Fruit fly (Drosophila melanogaster) whole organism, prepupa: ENCODE data around the gene CG13369.

Experiments
- Blimp-1 ChIP-seq: fragments of 200-800 bp; sonication (Bioruptor generic); optimal IDR thresholded peaks from 3 replicates; lab custom pipeline; 2017; ENCODE audit warnings: missing biosample characterization, missing genetic modification characterization, mild to moderate bottlenecking, moderate library complexity, missing genetic modification reagents
- CG10631 ChIP-seq: fragments of 200-800 bp; sonication (Bioruptor generic); optimal IDR thresholded peaks from 2 replicates; lab custom pipeline; 2016; ENCODE audit warnings: missing biosample characterization, missing genetic modification characterization
- CG10669 ChIP-seq: fragments of 200-800 bp; sonication (Bioruptor generic); optimal IDR thresholded peaks from 3 replicates; lab custom pipeline; 2018; ENCODE audit warnings: missing biosample characterization, mild to moderate bottlenecking, missing genetic modification characterization, moderate library complexity
- CG11762 ChIP-seq: fragments of 200-800 bp; sonication (Bioruptor generic); optimal IDR thresholded peaks from 3 replicates; lab custom pipeline; 2016; ENCODE audit warnings: missing biosample characterization, missing genetic modification characterization; ENCODE audit not compliant: insufficient read depth
- CG11902 ChIP-seq: fragments of 200-800 bp; sonication (Bioruptor generic); optimal IDR thresholded peaks from 3 replicates; lab custom pipeline; 2016; ENCODE audit warnings: missing biosample characterization, missing genetic modification characterization
- CG15336 ChIP-seq: fragments of 200-800 bp; sonication (Bioruptor generic); IDR thresholded peaks from 2 replicates; pipeline ENCODE4 v1.3.6; 2022; ENCODE audit warnings: missing biosample characterization, missing genetic modification characterization
- CG1621 ChIP-seq: fragments of 200-800 bp; sonication (Bioruptor generic); optimal IDR thresholded peaks from 3 replicates; lab custom pipeline; 2018; ENCODE audit warnings: missing biosample characterization, mild to moderate bottlenecking, missing genetic modification characterization
- CG3032 ChIP-seq: fragments of 200-800 bp; optimal IDR thresholded peaks from 2 replicates; lab custom pipeline; 2019; ENCODE audit warnings: missing biosample characterization, mild to moderate bottlenecking, missing genetic modification characterization, moderate library complexity
- CG31627 ChIP-seq: fragments of 200-800 bp; sonication (Bioruptor generic); optimal IDR thresholded peaks from 3 replicates; lab custom pipeline; 2016; ENCODE audit warnings: missing biosample characterization, missing genetic modification characterization
- CG34406 ChIP-seq: fragments of 200-800 bp; sonication (Bioruptor generic); optimal IDR thresholded peaks from 3 replicates; lab custom pipeline; 2016; ENCODE audit warnings: missing biosample characterization, missing genetic modification characterization
- CG3919 ChIP-seq: fragments of 200-800 bp; sonication (Bioruptor generic); optimal IDR thresholded peaks from 3 replicates; lab custom pipeline; 2016; ENCODE audit warnings: missing biosample characterization, missing genetic modification characterization
- CG6163 ChIP-seq: fragments of 200-800 bp; sonication (Bioruptor generic); IDR thresholded peaks from 3 replicates; pipeline ENCODE4 v1.3.6; 2022; ENCODE audit warnings: missing biosample characterization, missing genetic modification characterization
- CG6276 ChIP-seq: fragments of 200-800 bp; sonication (Bioruptor generic); optimal IDR thresholded peaks from 2 replicates; lab custom pipeline; 2017; ENCODE audit warnings: missing biosample characterization, mild to moderate bottlenecking, missing genetic modification characterization
- CG6792 ChIP-seq: fragments of 200-800 bp; sonication (Bioruptor generic); optimal IDR thresholded peaks from 3 replicates; lab custom pipeline; 2016; ENCODE audit warnings: missing biosample characterization, missing genetic modification characterization
- CG6808 ChIP-seq: fragments of 200-800 bp; sonication (Bioruptor generic); optimal IDR thresholded peaks from 3 replicates; lab custom pipeline; 2017; ENCODE audit warnings: missing biosample characterization, missing genetic modification characterization, mild to moderate bottlenecking, moderate library complexity, missing genetic modification reagents
- CG6854 ChIP-seq: fragments of 200-800 bp; sonication (Bioruptor generic); optimal IDR thresholded peaks from 2 replicates; lab custom pipeline; 2017; ENCODE audit warnings: missing biosample characterization, mild to moderate bottlenecking, missing genetic modification characterization
- CG7368 ChIP-seq: fragments of 200-800 bp; sonication (Bioruptor generic); optimal IDR thresholded peaks from 3 replicates; lab custom pipeline; 2016; ENCODE audit warnings: missing biosample characterization, missing genetic modification characterization
- CG8119 ChIP-seq: fragments of 200-800 bp; sonication (Bioruptor generic); IDR thresholded peaks from 3 replicates; pipeline ENCODE4 v1.3.6; 2022; ENCODE audit warnings: missing biosample characterization, missing genetic modification characterization
- CG8319 ChIP-seq: fragments of 200-800 bp; sonication (Bioruptor generic); optimal IDR thresholded peaks from 3 replicates; lab custom pipeline; 2016; ENCODE audit warnings: missing biosample characterization, missing genetic modification characterization
- CG8632 ChIP-seq: fragments of 200-800 bp; sonication (Bioruptor generic); optimal IDR thresholded peaks from 3 replicates; lab custom pipeline; 2016; ENCODE audit warnings: missing biosample characterization, missing genetic modification characterization
- Eip75B ChIP-seq: fragments of 200-800 bp; sonication (Bioruptor generic); optimal IDR thresholded peaks from 3 replicates; lab custom pipeline; 2016; ENCODE audit warnings: missing biosample characterization, missing genetic modification characterization
- Eip78C ChIP-seq: fragments of 200-800 bp; sonication (Bioruptor generic); peaks from one replicate; lab custom pipeline; 2016; ENCODE audit warnings: missing biosample characterization, missing genetic modification characterization
- Eip93F ChIP-seq: fragments of 200-800 bp; sonication (Bioruptor generic); optimal IDR thresholded peaks from 2 replicates; lab custom pipeline; 2016; ENCODE audit warnings: missing biosample characterization, mild to moderate bottlenecking, missing genetic modification characterization
- Ets21C ChIP-seq: fragments of 200-800 bp; sonication (Bioruptor generic); optimal IDR thresholded peaks from 3 replicates; lab custom pipeline; 2016; ENCODE audit warnings: missing biosample characterization, missing genetic modification characterization
- Ets96B ChIP-seq: fragments of 200-800 bp; optimal IDR thresholded peaks from 2 replicates; lab custom pipeline; 2019; ENCODE audit warnings: missing biosample characterization, mild to moderate bottlenecking, missing genetic modification characterization, moderate library complexity
- Gug ChIP-seq: fragments of 200-800 bp; sonication (Bioruptor generic); IDR thresholded peaks from 2 replicates; pipeline ENCODE4 v1.3.6; 2022; ENCODE audit warnings: missing biosample characterization, missing genetic modification characterization
- Hr38 ChIP-seq: sonication (Bioruptor generic); optimal IDR thresholded peaks from 2 replicates; lab custom pipeline; 2016; ENCODE audit warnings: missing biosample characterization, missing genetic modification characterization
- Hr39 ChIP-seq: fragments of 200-800 bp; sonication (Bioruptor generic); optimal IDR thresholded peaks from 2 replicates; lab custom pipeline; 2016; ENCODE audit warnings: missing biosample characterization, missing genetic modification characterization
- Hr4 ChIP-seq: fragments of 200-800 bp; sonication (Bioruptor generic); optimal IDR thresholded peaks from 3 replicates; lab custom pipeline; 2016; ENCODE audit warnings: missing biosample characterization, missing genetic modification characterization
- Lpt ChIP-seq: fragments of 200-800 bp; sonication (Bioruptor generic); optimal IDR thresholded peaks from 3 replicates; lab custom pipeline; 2016; ENCODE audit warnings: missing biosample characterization, missing genetic modification characterization
- Met ChIP-seq: fragments of 200-800 bp; sonication (Bioruptor generic); optimal IDR thresholded peaks from 3 replicates; lab custom pipeline; 2016; ENCODE audit warnings: missing biosample characterization, missing genetic modification characterization
- Smox ChIP-seq: fragments of 200-800 bp; sonication (Bioruptor generic); optimal IDR thresholded peaks from 3 replicates; lab custom pipeline; 2016; ENCODE audit warnings: missing biosample characterization, missing genetic modification characterization
- Sox102F ChIP-seq: fragments of 200-800 bp; sonication (Bioruptor generic); optimal IDR thresholded peaks from 2 replicates; lab custom pipeline; 2016; ENCODE audit warnings: missing biosample characterization, mild to moderate bottlenecking, missing genetic modification characterization
- Sox14 ChIP-seq: fragments of 200-800 bp; sonication (Bioruptor generic); optimal IDR thresholded peaks from 3 replicates; lab custom pipeline; 2016; ENCODE audit warnings: missing biosample characterization, missing genetic modification characterization
- Sox15 ChIP-seq: fragments of 200-800 bp; sonication (Bioruptor generic); optimal IDR thresholded peaks from 3 replicates; lab custom pipeline; 2016; ENCODE audit warnings: missing biosample characterization, missing genetic modification characterization
- achi ChIP-seq: fragments of 200-800 bp; sonication (Bioruptor generic); optimal IDR thresholded peaks from 3 replicates; lab custom pipeline; 2016; ENCODE audit warnings: missing biosample characterization, missing genetic modification characterization
- acj6 ChIP-seq: fragments of 200-800 bp; sonication (Bioruptor generic); optimal IDR thresholded peaks from 3 replicates; lab custom pipeline; 2016; ENCODE audit warnings: missing biosample characterization, missing genetic modification characterization
- cyc ChIP-seq: fragments of 200-800 bp; sonication (Bioruptor generic); optimal IDR thresholded peaks from 3 replicates; lab custom pipeline; 2016; ENCODE audit warnings: missing biosample characterization, missing genetic modification characterization
- dsx ChIP-seq: fragments of 200-800 bp; optimal IDR thresholded peaks from 3 replicates; lab custom pipeline; 2019; ENCODE audit warnings: missing biosample characterization, mild to moderate bottlenecking, missing genetic modification characterization, moderate library complexity; ENCODE audit not compliant: poor library complexity, severe bottlenecking
- eg ChIP-seq: fragments of 200-800 bp; sonication (Bioruptor generic); IDR thresholded peaks from 3 replicates; pipeline ENCODE4 v1.3.6; 2022; ENCODE audit warnings: missing biosample characterization, missing genetic modification characterization
- esn ChIP-seq: fragments of 200-800 bp; sonication (Bioruptor generic); optimal IDR thresholded peaks from 2 replicates; lab custom pipeline; 2016; ENCODE audit warnings: missing biosample characterization, mild to moderate bottlenecking, missing genetic modification characterization, moderate library complexity
- fd85E ChIP-seq: fragments of 200-800 bp; sonication (Bioruptor generic); optimal IDR thresholded peaks from 3 replicates; lab custom pipeline; 2016; ENCODE audit warnings: missing biosample characterization, missing genetic modification characterization
- fkh ChIP-seq: fragments of 200-800 bp; sonication (Bioruptor generic); optimal IDR thresholded peaks from 3 replicates; lab custom pipeline; 2017; ENCODE audit warnings: missing biosample characterization, mild to moderate bottlenecking, missing genetic modification characterization, moderate library complexity
- net ChIP-seq: fragments of 200-800 bp; sonication (Bioruptor generic); optimal IDR thresholded peaks from 3 replicates; lab custom pipeline; 2016; ENCODE audit warnings: missing biosample characterization, missing genetic modification characterization
- pdm3 ChIP-seq: fragments of 200-800 bp; sonication (Bioruptor generic); optimal IDR thresholded peaks from 3 replicates; lab custom pipeline; 2016; ENCODE audit warnings: missing biosample characterization, missing genetic modification characterization
- salr ChIP-seq, 2 experiments: fragments of 200-800 bp; sonication (Bioruptor generic); optimal IDR thresholded peaks; 3 replicates each; lab custom pipeline; 2016 to 2018; ENCODE audit warnings: missing biosample characterization in 2 of 2, missing genetic modification characterization in 2 of 2, mild to moderate bottlenecking in 1 of 2
- spab ChIP-seq: fragments of 200-800 bp; sonication (Bioruptor generic); optimal IDR thresholded peaks from 2 replicates; lab custom pipeline; 2017; ENCODE audit warnings: missing biosample characterization, mild to moderate bottlenecking, missing genetic modification characterization, missing genetic modification reagents
- ss ChIP-seq, 2 experiments: fragments of 200-800 bp; sonication (Bioruptor generic); optimal IDR thresholded peaks; 2 replicates in 1 of 2; 3 replicates in 1 of 2; lab custom pipeline; 2017 to 2018; ENCODE audit warnings: mild to moderate bottlenecking in 2 of 2, missing biosample characterization in 2 of 2, missing genetic modification characterization in 2 of 2, moderate library complexity in 1 of 2
- svp ChIP-seq: fragments of 200-800 bp; sonication (Bioruptor generic); peaks from one replicate; lab custom pipeline; 2016; ENCODE audit warnings: missing biosample characterization, missing genetic modification characterization
- topi ChIP-seq: fragments of 200-800 bp; sonication (Bioruptor generic); optimal IDR thresholded peaks from 3 replicates; lab custom pipeline; 2016; ENCODE audit warnings: missing biosample characterization, missing genetic modification characterization
- vri ChIP-seq: fragments of 200-800 bp; sonication (Bioruptor generic); optimal IDR thresholded peaks from 3 replicates; lab custom pipeline; 2016; ENCODE audit warnings: missing biosample characterization, mild to moderate bottlenecking, missing genetic modification characterization

The CG13369 gene

dm6 chrX:617477-617795, 5.8 kb upstream of the CG13369 start:
- no peak for TF ChIP-seq achi (GFP tag; lab: Kevin White, UChicago)
- TF ChIP-seq Lpt (GFP tag; lab: Kevin White, UChicago): no peak
- TF ChIP-seq Sox102F: no peak
- TF ChIP-seq Eip78C: peak; percentile 7
- TF ChIP-seq esn (GFP tag; lab: Kevin White, UChicago): no peak
- no peak for TF ChIP-seq Blimp-1 (GFP tag; lab: Kevin White, UChicago)
- TF ChIP-seq Hr38: no peak
- TF ChIP-seq CG15336: no peak
- TF ChIP-seq CG31627 (GFP tag; lab: Kevin White, UChicago): no peak
- TF ChIP-seq Met: no peak
- no peak for TF ChIP-seq spab (GFP tag; lab: Kevin White, UChicago)
- no peak for TF ChIP-seq Eip75B (GFP tag; lab: Kevin White, UChicago)
- TF ChIP-seq ss (GFP tag; optimal IDR thresholded peaks at IDR 0.05; lab: Kevin White, UChicago): no peak
- TF ChIP-seq Ets96B (tag; lab: Kevin White, UChicago): no peak
- TF ChIP-seq cyc (GFP tag; lab: Kevin White, UChicago): no peak
- TF ChIP-seq CG1621: peak; percentile 85
- no peak for TF ChIP-seq topi (GFP tag; lab: Kevin White, UChicago)
- no peak for TF ChIP-seq CG7368
- TF ChIP-seq Hr39 (GFP tag; lab: Kevin White, UChicago): peak; percentile 2
- TF ChIP-seq dsx: peak; percentile 64
- no peak for TF ChIP-seq CG8319 (GFP tag; lab: Kevin White, UChicago)
- TF ChIP-seq CG6792 (GFP tag; lab: Kevin White, UChicago): no peak
- no peak for TF ChIP-seq CG8119
- peak; percentile 54 for TF ChIP-seq fkh
- no peak for TF ChIP-seq eg (GFP tag; lab: Robert Waterston, UW)
- TF ChIP-seq CG34406 (GFP tag; lab: Kevin White, UChicago): no peak
- no peak for TF ChIP-seq fd85E (GFP tag; lab: Kevin White, UChicago)
- no peak for TF ChIP-seq pdm3 (GFP tag; lab: Kevin White, UChicago)
- TF ChIP-seq CG6854: no peak
- no peak for TF ChIP-seq CG3032 (tag; lab: Kevin White, UChicago)
- no peak for TF ChIP-seq Sox15 (GFP tag; lab: Kevin White, UChicago)
- no peak for TF ChIP-seq acj6 (GFP tag; lab: Kevin White, UChicago)
- TF ChIP-seq CG6276 (GFP tag; lab: Kevin White, UChicago): no peak
- TF ChIP-seq CG11762 (GFP tag; lab: Kevin White, UChicago): no peak
- no peak for TF ChIP-seq Ets21C (GFP tag; lab: Kevin White, UChicago)
- no peak for TF ChIP-seq Hr4 (GFP tag; lab: Kevin White, UChicago)
- TF ChIP-seq Eip93F: no peak
- TF ChIP-seq CG8632 (GFP tag; lab: Kevin White, UChicago): no peak
- no peak for TF ChIP-seq CG6163 (GFP tag; lab: Robert Waterston, UW)
- no peak for TF ChIP-seq svp (GFP tag; lab: Kevin White, UChicago)
- TF ChIP-seq salr (GFP tag; optimal IDR thresholded peaks at IDR 0.05; lab: Kevin White, UChicago): no peak
- no peak for TF ChIP-seq Gug
- no peak for TF ChIP-seq CG10631 (GFP tag; lab: Kevin White, UChicago)
- TF ChIP-seq CG3919 (GFP tag; lab: Kevin White, UChicago): no peak
- TF ChIP-seq CG6808 (GFP tag; lab: Kevin White, UChicago): no peak
- TF ChIP-seq net (GFP tag; lab: Kevin White, UChicago): no peak
- TF ChIP-seq CG11902: no peak
- peak; percentile 13 for TF ChIP-seq Sox14 (GFP tag; lab: Kevin White, UChicago)
- no peak for TF ChIP-seq CG10669 (GFP tag; lab: Kevin White, UChicago)
- TF ChIP-seq Smox (GFP tag; lab: Kevin White, UChicago): no peak
- no peak for TF ChIP-seq vri (GFP tag; lab: Kevin White, UChicago)
